Worm (Caenorhabditis elegans): ENCODE data around the gene glt-4.

glt-4 gene

DNA sequence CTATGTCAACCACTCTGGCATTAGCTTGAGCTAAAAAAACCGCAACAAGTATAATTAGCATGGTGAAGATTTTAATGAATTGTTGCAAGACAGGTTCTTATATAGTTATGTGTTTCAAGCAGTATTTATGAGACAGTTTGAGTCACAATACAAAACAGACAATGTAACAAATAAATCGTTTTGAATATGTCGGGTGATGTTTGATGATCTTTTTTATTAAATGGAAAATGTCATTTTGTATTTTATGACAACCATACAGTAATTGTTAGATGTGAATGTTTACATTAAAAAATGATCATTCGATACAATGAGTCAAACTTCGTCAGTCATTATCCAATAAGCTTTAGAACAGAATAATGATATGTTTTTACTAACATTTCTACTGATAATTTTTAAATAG is 40.2 kb downstream of the glt-4 start, which contains the start of gene K10C2.7:
Gene K10C2.7, minus strand, starts transcription at position 101 of the 400 bp plus-strand sequence.
- TF ChIP-seq aly-1 (tag; optimal IDR thresholded peaks at IDR 0.05) (no peak), hnd-1 (tag; optimal IDR thresholded peaks at IDR 0.05) (no peak), hmbx-1 (tag; optimal IDR thresholded peaks at IDR 0.05) (no peak), B0310.2 (tag; optimal IDR thresholded peaks at IDR 0.05) (no peak), tbx-37 (GFP tag; conservative IDR thresholded peaks at IDR 0.05) (no peak), flt-1 (GFP tag; IDR thresholded peaks at IDR 0.05) (no peak), tbx-11 (GFP tag; IDR thresholded peaks at IDR 0.05) (no peak), hmg-4 (GFP tag; optimal IDR thresholded peaks at IDR 0.05) (no peak), ets-7 (tag; optimal IDR thresholded peaks at IDR 0.05) (no peak), ceh-13 (GFP tag; optimal IDR thresholded peaks at IDR 0.05) (no peak), scrt-1 (GFP tag; IDR thresholded peaks at IDR 0.05) (no peak), F13C5.2 (tag; optimal IDR thresholded peaks at IDR 0.05) (no peak), ceh-36 (tag; optimal IDR thresholded peaks at IDR 0.05) (no peak), sea-1 (GFP tag; conservative IDR thresholded peaks at IDR 0.05) (no peak), ama-1 (optimal IDR thresholded peaks at IDR 0.05) (no peak), tra-4 (tag; optimal IDR thresholded peaks at IDR 0.05) (no peak), pes-1 (GFP tag; IDR thresholded peaks at IDR 0.05) (no peak)

DNA sequence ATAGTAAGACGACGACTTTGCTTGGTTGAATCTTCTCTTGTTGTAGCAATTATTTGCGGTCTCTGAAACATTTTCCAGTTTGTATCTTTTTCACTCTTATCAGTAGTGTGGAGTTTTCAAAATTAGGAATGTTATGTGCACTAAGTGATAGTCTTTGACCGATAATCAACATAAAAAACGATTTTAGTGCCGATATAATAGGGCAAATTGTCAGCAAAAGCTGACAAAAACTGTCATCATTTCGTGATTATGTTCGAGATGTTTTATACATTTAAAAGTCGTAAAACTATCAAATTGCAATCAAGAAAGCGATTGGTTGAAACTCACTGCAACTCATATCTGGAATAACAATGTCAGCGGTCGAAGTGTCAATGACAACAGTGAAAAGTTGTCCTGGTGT is 42.0 kb downstream of the glt-4 start:
- TF ChIP-seq hmg-4 (GFP tag; optimal IDR thresholded peaks at IDR 0.05) (no peak), sea-1 (GFP tag; conservative IDR thresholded peaks at IDR 0.05) (no peak), tbx-37 (GFP tag; conservative IDR thresholded peaks at IDR 0.05) (no peak), scrt-1 (GFP tag; IDR thresholded peaks at IDR 0.05) (no peak), ceh-36 (tag; optimal IDR thresholded peaks at IDR 0.05) (no peak), B0310.2 (tag; optimal IDR thresholded peaks at IDR 0.05) (no peak)

DNA sequence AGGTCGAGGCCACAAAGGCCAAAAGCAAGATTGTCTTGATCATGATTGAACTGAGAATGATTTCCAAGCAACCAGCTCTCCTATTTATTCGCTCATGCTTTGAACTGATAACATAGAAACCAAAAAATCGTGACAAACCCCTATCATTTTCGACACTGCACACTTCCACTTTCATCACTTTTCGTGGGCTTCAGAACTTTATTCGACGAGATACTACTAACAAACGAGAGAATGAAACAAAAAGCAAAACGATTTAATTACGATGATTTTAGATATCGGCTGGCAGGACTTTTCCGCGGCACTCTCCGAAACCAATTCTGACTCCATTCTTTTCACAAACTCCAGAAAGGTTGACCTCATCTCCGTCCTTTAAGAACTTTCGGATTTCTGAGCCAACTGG is 43.3 kb downstream of the glt-4 start, which contains the start of gene asp-14:
Gene asp-14, minus strand, starts transcription at position 101 of the 400 bp plus-strand sequence.
- TF ChIP-seq tbx-37 (GFP tag; conservative IDR thresholded peaks at IDR 0.05) (no peak), hnd-1 (tag; optimal IDR thresholded peaks at IDR 0.05) (no peak), pes-1 (GFP tag; IDR thresholded peaks at IDR 0.05) (no peak), tbx-11 (GFP tag; IDR thresholded peaks at IDR 0.05) (no peak), aly-1 (tag; optimal IDR thresholded peaks at IDR 0.05) (no peak), ceh-36 (tag; optimal IDR thresholded peaks at IDR 0.05) (no peak), hmbx-1 (tag; optimal IDR thresholded peaks at IDR 0.05) (no peak), sea-1 (GFP tag; conservative IDR thresholded peaks at IDR 0.05) (no peak), ceh-13 (GFP tag; optimal IDR thresholded peaks at IDR 0.05) (no peak), ets-7 (tag; optimal IDR thresholded peaks at IDR 0.05) (no peak), hmg-4 (GFP tag; optimal IDR thresholded peaks at IDR 0.05) (no peak), tra-4 (tag; optimal IDR thresholded peaks at IDR 0.05) (no peak), scrt-1 (GFP tag; IDR thresholded peaks at IDR 0.05) (no peak), ama-1 (optimal IDR thresholded peaks at IDR 0.05) (no peak)

- TF ChIP-seq ama-1 (optimal IDR thresholded peaks at IDR 0.05) = no peak
- TF ChIP-seq hmg-4 (GFP tag; optimal IDR thresholded peaks at IDR 0.05) = no peak
- TF ChIP-seq ceh-36 (tag; optimal IDR thresholded peaks at IDR 0.05) = no peak
- no peak for TF ChIP-seq hmbx-1 (tag; optimal IDR thresholded peaks at IDR 0.05)
- no peak for TF ChIP-seq tbx-37 (GFP tag; conservative IDR thresholded peaks at IDR 0.05)
- no peak for TF ChIP-seq pes-1 (GFP tag; IDR thresholded peaks at IDR 0.05)
- no peak for TF ChIP-seq flt-1 (GFP tag; IDR thresholded peaks at IDR 0.05)
- TF ChIP-seq tbx-11 (GFP tag; IDR thresholded peaks at IDR 0.05) = no peak
- no peak for TF ChIP-seq B0310.2 (tag; optimal IDR thresholded peaks at IDR 0.05)
- TF ChIP-seq aly-1 (tag; optimal IDR thresholded peaks at IDR 0.05) = no peak
- TF ChIP-seq ceh-13 (GFP tag; optimal IDR thresholded peaks at IDR 0.05) = no peak
- TF ChIP-seq sea-1 (GFP tag; conservative IDR thresholded peaks at IDR 0.05) = no peak
- TF ChIP-seq F13C5.2 (tag; optimal IDR thresholded peaks at IDR 0.05) = no peak
- TF ChIP-seq hnd-1 (tag; optimal IDR thresholded peaks at IDR 0.05) = no peak
Observed at ce11 chrX:6448866-6449400, 45.7 kb downstream of the glt-4 start, which contains the start of gene fah-1. Gene fah-1 (minus strand): TSS chrX:6448916.

DNA sequence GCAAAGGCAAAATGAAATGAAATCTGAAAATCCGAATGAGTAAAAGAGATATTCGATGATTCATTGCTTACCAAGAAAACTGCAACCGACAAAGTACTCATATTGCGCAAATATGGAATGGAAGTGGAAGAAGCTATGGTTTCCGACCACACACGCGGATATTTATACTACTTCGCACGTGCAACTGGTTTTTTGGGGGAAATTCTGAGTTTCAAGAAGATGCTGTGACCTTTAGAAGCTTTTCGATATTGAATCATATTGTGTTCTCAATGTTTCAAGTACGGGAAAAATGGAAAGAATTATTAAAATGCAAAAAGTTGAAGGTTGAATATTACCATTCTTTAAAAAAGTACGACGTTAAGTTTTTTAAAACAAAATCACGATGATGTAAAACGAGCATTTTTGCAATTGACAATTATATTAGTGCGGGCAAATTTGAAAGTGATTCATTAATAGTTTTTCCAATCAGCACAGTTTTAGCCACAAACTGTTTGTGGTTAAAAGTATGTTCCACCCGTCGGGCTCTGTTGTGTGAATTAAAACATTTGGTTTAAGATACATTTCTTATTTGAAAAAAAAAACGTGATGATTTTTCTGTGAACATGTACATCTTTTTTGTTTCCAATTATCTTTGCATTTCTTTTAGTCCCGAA is 47.7 kb downstream of the glt-4 start, which contains the start of the genes grl-6 and K10C2.6:
Gene grl-6, minus strand, starts transcription at position 101 of the 653 bp plus-strand sequence.
Gene K10C2.6, plus strand, starts transcription at position 603 of the 653 bp plus-strand sequence.
- TF ChIP-seq aly-1 (tag; optimal IDR thresholded peaks at IDR 0.05) (no peak), hmbx-1 (tag; optimal IDR thresholded peaks at IDR 0.05) (no peak), ceh-13 (GFP tag; optimal IDR thresholded peaks at IDR 0.05) (no peak), scrt-1 (GFP tag; IDR thresholded peaks at IDR 0.05) (no peak), ama-1 (optimal IDR thresholded peaks at IDR 0.05) (no peak), F13C5.2 (tag; optimal IDR thresholded peaks at IDR 0.05) (no peak), sea-1 (GFP tag; conservative IDR thresholded peaks at IDR 0.05) (no peak), ets-7 (tag; optimal IDR thresholded peaks at IDR 0.05) (no peak), tbx-37 (GFP tag; conservative IDR thresholded peaks at IDR 0.05) (no peak), pes-1 (GFP tag; IDR thresholded peaks at IDR 0.05) (no peak), hmg-4 (GFP tag; optimal IDR thresholded peaks at IDR 0.05) (no peak)

ce11 chrX:6455157-6455556 is 51.9 kb downstream of the glt-4 start, which contains the start of gene nas-33:
Gene nas-33 (minus strand): TSS chrX:6455257.
- TF ChIP-seq sea-1 (GFP tag; conservative IDR thresholded peaks at IDR 0.05) = no peak
- TF ChIP-seq ets-7 (tag; optimal IDR thresholded peaks at IDR 0.05) = no peak
- TF ChIP-seq tbx-37 (GFP tag; conservative IDR thresholded peaks at IDR 0.05) = no peak
- no peak for TF ChIP-seq flt-1 (GFP tag; IDR thresholded peaks at IDR 0.05)
- TF ChIP-seq tra-4 (tag; optimal IDR thresholded peaks at IDR 0.05) = no peak
- TF ChIP-seq ama-1 (optimal IDR thresholded peaks at IDR 0.05) = no peak
- no peak for TF ChIP-seq B0310.2 (tag; optimal IDR thresholded peaks at IDR 0.05)
- no peak for TF ChIP-seq hmbx-1 (tag; optimal IDR thresholded peaks at IDR 0.05)
- no peak for TF ChIP-seq ceh-13 (GFP tag; optimal IDR thresholded peaks at IDR 0.05)

- no peak for TF ChIP-seq ets-7 (tag; optimal IDR thresholded peaks at IDR 0.05)
Observed at ce11 chrX:6456567-6456966, 53.3 kb downstream of the glt-4 start, which contains the start of gene pept-1. Gene pept-1 (plus strand): TSS chrX:6456872.
